Worm (Caenorhabditis elegans): ENCODE results near the gene fut-8.

The fut-8 gene

ce11 chrV:6000368-6000802 is 10.1 kb upstream of the fut-8 start (continued):
- peak; percentile 49 for TF ChIP-seq C04F5.9 (tag; optimal IDR thresholded peaks at IDR 0.05)
- TF ChIP-seq nhr-85 (tag), result peak; percentile 99
- TF ChIP-seq tbx-2 (tag; optimal IDR thresholded peaks at IDR 0.05), result peak; percentile 93
- TF ChIP-seq F16B12.6 (tag; optimal IDR thresholded peaks at IDR 0.05), result peak; percentile 12
- TF ChIP-seq nhr-77 (tag; optimal IDR thresholded peaks at IDR 0.05), result peak; percentile 97
- TF ChIP-seq sup-37 (GFP tag; optimal IDR thresholded peaks at IDR 0.05), result peak; percentile 73
- TF ChIP-seq nhr-11 (tag; optimal IDR thresholded peaks at IDR 0.05), result peak; percentile 84
- peak; percentile 64 to 69 (median 66) for TF ChIP-seq dpl-1 (GFP tag; optimal IDR thresholded peaks at IDR 0.05)
- TF ChIP-seq lin-14 (GFP tag; optimal IDR thresholded peaks at IDR 0.05), result peak; percentile 98
- TF ChIP-seq fkh-10 (GFP tag; optimal IDR thresholded peaks at IDR 0.05), result peak; percentile 50
- TF ChIP-seq irx-1 (tag; optimal IDR thresholded peaks at IDR 0.05), result peak; percentile 76
- no peak for TF ChIP-seq sptf-1 (tag; optimal IDR thresholded peaks at IDR 0.05)
- peak; percentile 60 for TF ChIP-seq aly-2 (tag; optimal IDR thresholded peaks at IDR 0.05)
- peak; percentile 82 for TF ChIP-seq unc-86 (tag; optimal IDR thresholded peaks at IDR 0.05)
- TF ChIP-seq zip-4 (GFP tag; optimal IDR thresholded peaks at IDR 0.05), result peak; percentile 44
- TF ChIP-seq mep-1 (tag; optimal IDR thresholded peaks at IDR 0.05), result peak; percentile 93
- TF ChIP-seq snu-23 (GFP tag; optimal IDR thresholded peaks at IDR 0.05), result peak; percentile 98
- peak; percentile 83 for TF ChIP-seq lir-3 (tag; optimal IDR thresholded peaks at IDR 0.05; ENCODE audit: poor library complexity)
- peak; percentile 97 for TF ChIP-seq fkh-8 (tag; optimal IDR thresholded peaks at IDR 0.05)
- TF ChIP-seq pax-3 (tag; optimal IDR thresholded peaks at IDR 0.05), result peak; percentile 88
- peak; percentile 68 for TF ChIP-seq isw-1 (GFP tag; IDR thresholded peaks at IDR 0.05)
- TF ChIP-seq vab-15 (tag; optimal IDR thresholded peaks at IDR 0.05), result no peak
- peak; percentile 95 for TF ChIP-seq nhr-47 (tag; optimal IDR thresholded peaks at IDR 0.05)
- TF ChIP-seq nhr-84 (tag; optimal IDR thresholded peaks at IDR 0.05), result no peak
- TF ChIP-seq ceh-63 (GFP tag; optimal IDR thresholded peaks at IDR 0.05), result no peak
- TF ChIP-seq egl-13 (tag; optimal IDR thresholded peaks at IDR 0.05), result peak; percentile 74
- TF ChIP-seq ces-1 (GFP tag; optimal IDR thresholded peaks at IDR 0.05), result no peak
- no peak for TF ChIP-seq zag-1 (tag; optimal IDR thresholded peaks at IDR 0.05)
- no peak for TF ChIP-seq ztf-11 (tag; optimal IDR thresholded peaks at IDR 0.05)
- no peak for TF ChIP-seq unc-98 (GFP tag; IDR thresholded peaks at IDR 0.05)
- no peak for TF ChIP-seq ets-5 (GFP tag; IDR thresholded peaks at IDR 0.05)
- no peak for TF ChIP-seq alr-1 (tag; optimal IDR thresholded peaks at IDR 0.05; ENCODE audit: borderline replicate concordance)
- peak; percentile 91 for TF ChIP-seq xbp-1 (tag; optimal IDR thresholded peaks at IDR 0.05)
- TF ChIP-seq ama-1 (optimal IDR thresholded peaks at IDR 0.05), result no peak
- TF ChIP-seq nhr-20 (tag; optimal IDR thresholded peaks at IDR 0.05), result peak; percentile 98
- peak; percentile 74 to 91 for TF ChIP-seq egl-27 (tag; optimal IDR thresholded peaks at IDR 0.05)
- peak; percentile 75 for TF ChIP-seq ceh-8 (GFP tag; optimal IDR thresholded peaks at IDR 0.05)
- no peak for TF ChIP-seq hlh-4 (tag; optimal IDR thresholded peaks at IDR 0.05)
- peak; percentile 73 for TF ChIP-seq hpl-2 (GFP tag; optimal IDR thresholded peaks at IDR 0.05)
- TF ChIP-seq lin-13 (GFP tag; optimal IDR thresholded peaks at IDR 0.05), result peak; percentile 82
- TF ChIP-seq ceh-90 (tag; optimal IDR thresholded peaks at IDR 0.05), result no peak
- peak; percentile 55 to 79 (median 70) for TF ChIP-seq ceh-82 (tag; optimal IDR thresholded peaks at IDR 0.05)
- peak; percentile 2 for TF ChIP-seq pqm-1 (tag; optimal IDR thresholded peaks at IDR 0.05)
- no peak for TF ChIP-seq hlh-17 (GFP tag; optimal IDR thresholded peaks at IDR 0.05; ENCODE audit: borderline replicate concordance)
- peak; percentile 37 for TF ChIP-seq aha-1 (tag; optimal IDR thresholded peaks at IDR 0.05)
- TF ChIP-seq pag-3 (tag; optimal IDR thresholded peaks at IDR 0.05; ENCODE audit: borderline replicate concordance, insufficient read depth), result peak; percentile 85
- peak; percentile 80 for TF ChIP-seq mef-2 (tag; optimal IDR thresholded peaks at IDR 0.05)
- TF ChIP-seq efl-3 (GFP tag; optimal IDR thresholded peaks at IDR 0.05), result no peak
- TF ChIP-seq grh-1 (GFP tag; IDR thresholded peaks at IDR 0.05), result peak; percentile 80
- peak; percentile 93 for TF ChIP-seq nhr-90 (tag; optimal IDR thresholded peaks at IDR 0.05; ENCODE audit: poor library complexity)
- TF ChIP-seq unc-62 (GFP tag; optimal IDR thresholded peaks at IDR 0.05), result no peak
- peak; percentile 43 for TF ChIP-seq snpc-4 (tag; optimal IDR thresholded peaks at IDR 0.05)
- TF ChIP-seq blmp-1 (tag; optimal IDR thresholded peaks at IDR 0.05), result peak; percentile 99

Data from whole organism, L1 larva.